Fruit fly (Drosophila melanogaster): Measurements from ENCODE around the gene Drsl6.

DNA sequence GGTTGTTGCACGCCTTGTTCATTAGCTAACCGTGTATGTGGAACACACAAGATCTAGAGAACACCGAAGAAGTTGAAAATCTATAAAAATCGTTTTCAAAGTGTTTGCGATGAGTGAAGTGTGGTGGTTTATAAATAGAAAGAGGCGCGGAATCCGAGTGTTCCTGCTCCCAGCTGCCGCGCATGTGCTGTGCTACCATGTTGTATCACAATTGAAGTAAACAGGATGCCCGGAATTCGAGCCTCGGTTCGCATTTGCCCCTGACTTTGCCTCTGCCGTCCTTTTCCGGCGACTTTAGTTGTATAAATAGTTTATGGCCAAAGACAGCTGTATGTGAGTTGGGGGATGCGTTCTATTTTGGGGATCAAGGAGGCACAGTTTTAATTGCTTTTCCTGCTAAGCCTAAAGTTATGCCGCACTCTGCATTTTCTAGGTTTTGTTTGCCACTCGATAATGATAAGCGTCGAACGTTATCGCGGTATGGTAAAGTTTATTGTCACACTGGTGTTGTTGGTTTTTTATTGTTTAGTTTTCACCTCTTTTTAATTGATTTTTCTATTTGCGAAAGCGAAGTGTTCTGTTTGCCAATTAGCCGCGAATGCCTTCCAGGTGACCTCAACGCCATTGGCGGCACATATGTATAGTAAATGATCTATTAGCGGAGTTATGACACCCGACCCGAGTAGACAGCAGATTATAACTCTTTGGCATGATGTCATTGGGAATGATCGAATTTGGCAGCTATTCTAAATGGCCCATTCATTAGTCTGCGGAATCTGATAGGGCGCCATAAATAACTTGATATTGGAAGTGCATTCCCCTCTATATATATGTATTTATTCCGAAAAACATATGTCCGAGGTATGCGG is 13.0 kb upstream of the Drsl6 start:
- TF ChIP-seq CG8301 (tag; optimal IDR thresholded peaks at IDR 0.05), result no peak
- no peak for TF ChIP-seq CG14655 (GFP tag; optimal IDR thresholded peaks at IDR 0.05)
- TF ChIP-seq CG8159 (tag; optimal IDR thresholded peaks at IDR 0.05), result no peak
- TF ChIP-seq CG34367 (tag; optimal IDR thresholded peaks at IDR 0.05), result no peak
- TF ChIP-seq CG9948 (tag; optimal IDR thresholded peaks at IDR 0.05), result no peak
- TF ChIP-seq CG12605 (GFP tag; IDR thresholded peaks at IDR 0.05), result no peak
- no peak for TF ChIP-seq CG32121 (GFP tag; IDR thresholded peaks at IDR 0.05)
- TF ChIP-seq CG17806 (tag; optimal IDR thresholded peaks at IDR 0.05), result no peak
- no peak for TF ChIP-seq CG15710 (tag; optimal IDR thresholded peaks at IDR 0.05)
- no peak for TF ChIP-seq Pif1A (GFP tag; optimal IDR thresholded peaks at IDR 0.05)
- no peak for TF ChIP-seq D1 (tag; optimal IDR thresholded peaks at IDR 0.05)
- TF ChIP-seq CG10348 (GFP tag; IDR thresholded peaks at IDR 0.05), result no peak
